Worm (Caenorhabditis elegans) whole organism, mixed stage, embryonic: ENCODE data around the gene tbx-36.

Source experiments
- M03D4.4 ChIP-seq: sonication (generic microtip); optimal IDR thresholded peaks from 2 replicates; lab custom pipeline; 2017; ENCODE audit warnings: mild to moderate bottlenecking, missing genetic modification characterization, missing compliant biosample characterization
- blmp-1 ChIP-seq: fragments of 150-350 bp; optimal IDR thresholded peaks from 2 replicates; lab custom pipeline; 2014; ENCODE audit warnings: missing biosample characterization, missing genetic modification characterization
- ceh-83 ChIP-seq: fragments of 200-800 bp; sonication (Bioruptor generic); optimal IDR thresholded peaks from 2 replicates; lab custom pipeline; 2018; ENCODE audit warnings: mild to moderate bottlenecking, missing genetic modification characterization, missing compliant biosample characterization
- ces-1 ChIP-seq: fragments of 150-350 bp; optimal IDR thresholded peaks from 2 replicates; lab custom pipeline; 2014; ENCODE audit warnings: missing biosample characterization, missing genetic modification reagents, missing genetic modification characterization
- cnd-1 ChIP-seq: fragments of 200-800 bp; sonication (Bioruptor generic); optimal IDR thresholded peaks from 2 replicates; lab custom pipeline; 2018; ENCODE audit warnings: mild to moderate bottlenecking, missing genetic modification characterization, missing compliant biosample characterization
- drap-1 ChIP-seq: fragments of 200-800 bp; sonication (Bioruptor generic); optimal IDR thresholded peaks from 3 replicates; lab custom pipeline; 2018; ENCODE audit warnings: mild to moderate bottlenecking, missing genetic modification characterization, missing compliant biosample characterization
- elt-1 ChIP-seq: sonication (generic microtip); optimal IDR thresholded peaks from 2 replicates; lab custom pipeline; 2017; ENCODE audit warnings: missing genetic modification characterization, mild to moderate bottlenecking, missing compliant biosample characterization, antibody characterized with exemption, moderate library complexity, borderline replicate concordance; ENCODE audit not compliant: insufficient read depth
- elt-3 ChIP-seq: fragments of 150-350 bp; optimal IDR thresholded peaks from 2 replicates; lab custom pipeline; 2014; ENCODE audit warnings: missing biosample characterization, missing genetic modification characterization
- flh-1 ChIP-seq: fragments of 200-800 bp; sonication (Bioruptor generic); optimal IDR thresholded peaks from 2 replicates; lab custom pipeline; 2018; ENCODE audit warnings: mild to moderate bottlenecking, missing genetic modification characterization, moderate library complexity, missing compliant biosample characterization
- ham-2 ChIP-seq: fragments of 200-800 bp; sonication (Bioruptor generic); optimal IDR thresholded peaks from 2 replicates; lab custom pipeline; 2018; ENCODE audit warnings: mild to moderate bottlenecking, missing genetic modification characterization, missing compliant biosample characterization
- hlh-1 ChIP-seq: fragments of 150-350 bp; optimal IDR thresholded peaks from 2 replicates; lab custom pipeline; 2014; ENCODE audit warnings: missing biosample characterization, missing genetic modification reagents, missing genetic modification characterization
- lin-32 ChIP-seq: fragments of 200-800 bp; sonication (Bioruptor generic); optimal IDR thresholded peaks from 2 replicates; lab custom pipeline; 2018; ENCODE audit warnings: mild to moderate bottlenecking, missing genetic modification characterization, missing compliant biosample characterization
- lsy-2 ChIP-seq: fragments of 150-350 bp; optimal IDR thresholded peaks from 2 replicates; lab custom pipeline; 2014; ENCODE audit warnings: missing biosample characterization, missing genetic modification characterization
- mep-1 ChIP-seq: fragments of 150-350 bp; optimal IDR thresholded peaks from 2 replicates; lab custom pipeline; 2017; ENCODE audit warnings: missing biosample characterization, missing genetic modification reagents, missing genetic modification characterization, inconsistent platforms
- mls-2 ChIP-seq: sonication (generic microtip); optimal IDR thresholded peaks from 2 replicates; lab custom pipeline; 2016; ENCODE audit warnings: mild to moderate bottlenecking, missing genetic modification characterization, moderate library complexity, missing compliant biosample characterization
- nhr-12 ChIP-seq: fragments of 150-350 bp; optimal IDR thresholded peaks from 2 replicates; lab custom pipeline; 2014; ENCODE audit warnings: missing biosample characterization, missing genetic modification characterization
- nhr-2 ChIP-seq: fragments of 150-350 bp; optimal IDR thresholded peaks from 2 replicates; lab custom pipeline; 2014; ENCODE audit warnings: missing biosample characterization, missing genetic modification characterization
- nhr-237 ChIP-seq: fragments of 150-350 bp; optimal IDR thresholded peaks from 2 replicates; lab custom pipeline; 2014; ENCODE audit warnings: missing biosample characterization, missing genetic modification characterization
- nhr-28 ChIP-seq: fragments of 150-350 bp; optimal IDR thresholded peaks from 2 replicates; lab custom pipeline; 2014; ENCODE audit warnings: missing biosample characterization, missing genetic modification characterization
- nhr-76 ChIP-seq: sonication (generic microtip); optimal IDR thresholded peaks from 2 replicates; lab custom pipeline; 2017; ENCODE audit warnings: missing biosample characterization, missing genetic modification characterization
- pha-4 ChIP-seq: fragments of 150-350 bp; optimal IDR thresholded peaks from 2 replicates; lab custom pipeline; 2018; ENCODE audit warnings: missing biosample characterization, missing genetic modification reagents, missing genetic modification characterization
- snpc-4 ChIP-seq: fragments of 150-350 bp; optimal IDR thresholded peaks from 2 replicates; lab custom pipeline; 2014; ENCODE audit warnings: missing biosample characterization, missing genetic modification characterization
- tbx-8 ChIP-seq: fragments of 200-800 bp; sonication (Bioruptor generic); optimal IDR thresholded peaks from 2 replicates; lab custom pipeline; 2018; ENCODE audit warnings: mild to moderate bottlenecking, missing genetic modification characterization, moderate library complexity, missing compliant biosample characterization
- unc-120 ChIP-seq: sonication (generic microtip); optimal IDR thresholded peaks from 2 replicates; lab custom pipeline; 2017; ENCODE audit warnings: missing genetic modification characterization, missing compliant biosample characterization; ENCODE audit not compliant: poor library complexity, severe bottlenecking
- unc-62 ChIP-seq: fragments of 150-350 bp; optimal IDR thresholded peaks from 2 replicates; lab custom pipeline; 2014; ENCODE audit warnings: missing biosample characterization, missing genetic modification reagents, missing genetic modification characterization
- zip-8 ChIP-seq: fragments of 150-350 bp; optimal IDR thresholded peaks from 2 replicates; lab custom pipeline; 2014; ENCODE audit warnings: missing biosample characterization, missing genetic modification characterization
- ztf-11 ChIP-seq: fragments of 150-350 bp; optimal IDR thresholded peaks from 2 replicates; lab custom pipeline; 2014; ENCODE audit warnings: missing biosample characterization, missing genetic modification characterization

Gene tbx-36

DNA sequence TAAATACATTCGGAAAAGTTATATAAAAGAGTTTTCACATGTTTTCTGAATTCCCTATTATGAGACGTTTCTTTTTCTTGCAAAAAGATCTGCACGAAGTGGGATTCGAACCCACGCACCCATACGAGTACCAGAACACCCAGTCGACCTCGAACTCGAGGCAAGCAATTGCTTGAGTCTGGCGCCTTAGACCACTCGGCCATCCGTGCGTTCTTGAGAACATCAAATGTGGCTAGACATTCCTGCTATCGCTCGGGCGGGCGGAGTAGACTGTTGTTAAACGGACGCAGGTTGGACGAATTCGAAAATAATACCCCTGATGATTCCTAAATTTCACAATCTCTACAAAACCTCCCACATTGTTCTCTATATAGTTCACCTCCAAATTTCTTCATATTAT is 22.0 kb upstream of the tbx-36 start (continued):
- TF ChIP-seq unc-120 (tag; lab: Kevin White, UChicago) = peak; percentile 33
- no peak for TF ChIP-seq nhr-12 (tag; lab: Kevin White, UChicago)
- TF ChIP-seq nhr-2 = no peak
- TF ChIP-seq mep-1 (tag; lab: Kevin White, UChicago) = no peak
- TF ChIP-seq nhr-76 (tag; lab: Kevin White, UChicago) = no peak

DNA sequence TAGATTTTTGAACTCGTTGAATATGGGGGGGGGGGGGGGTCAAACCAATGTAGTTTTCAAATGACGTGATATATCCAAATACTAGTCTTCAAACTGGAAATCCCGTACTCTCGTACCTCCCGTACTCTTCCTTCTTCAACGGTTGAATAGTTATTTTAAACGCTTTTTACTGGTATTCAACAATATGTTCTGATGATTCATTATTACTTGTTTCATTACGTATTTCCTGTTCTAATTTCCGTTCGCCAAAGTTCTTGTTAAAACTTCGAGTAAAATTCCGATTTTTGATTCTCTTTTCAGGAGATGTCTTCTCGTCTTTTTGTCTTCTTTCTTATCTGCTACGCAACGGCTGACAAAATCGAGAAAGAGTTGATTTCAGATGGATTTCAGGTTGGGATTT is 19.8 kb upstream of the tbx-36 start, which contains the start of gene nhx-9:
nhx-9 (plus strand) TSS at position 301 of the 400 bp plus-strand sequence.
- TF ChIP-seq pha-4 (tag; lab: Kevin White, UChicago) = no peak

DNA sequence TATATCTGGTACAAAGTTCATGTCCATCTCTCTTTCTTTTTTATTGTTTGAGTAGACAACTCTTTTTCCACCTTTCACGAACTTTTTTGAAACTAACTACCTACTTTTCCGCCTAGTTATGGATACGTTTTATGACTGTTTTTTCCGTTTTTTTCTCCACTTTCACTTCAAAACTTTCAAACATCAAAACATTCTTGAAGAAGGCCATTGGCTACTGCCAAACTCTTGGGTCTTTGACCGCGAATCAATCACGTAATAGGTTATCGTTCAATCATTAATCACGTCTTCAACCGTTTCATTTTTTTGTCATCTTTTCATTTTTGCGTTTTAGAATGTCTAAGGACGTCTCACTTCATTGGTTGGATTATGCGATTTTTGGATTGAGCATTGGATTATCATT is 13.3 kb upstream of the tbx-36 start, which contains the start of gene slc-5A12:
slc-5A12 (plus strand) TSS at position 333 of the 400 bp plus-strand sequence.
- TF ChIP-seq nhr-2 (no peak), lin-32 (GFP tag; lab: Kevin White, UChicago) (no peak), nhr-76 (tag; lab: Kevin White, UChicago) (no peak), hlh-1 (tag; lab: Kevin White, UChicago) (no peak), unc-62 (no peak), nhr-12 (tag; lab: Kevin White, UChicago) (no peak)

DNA sequence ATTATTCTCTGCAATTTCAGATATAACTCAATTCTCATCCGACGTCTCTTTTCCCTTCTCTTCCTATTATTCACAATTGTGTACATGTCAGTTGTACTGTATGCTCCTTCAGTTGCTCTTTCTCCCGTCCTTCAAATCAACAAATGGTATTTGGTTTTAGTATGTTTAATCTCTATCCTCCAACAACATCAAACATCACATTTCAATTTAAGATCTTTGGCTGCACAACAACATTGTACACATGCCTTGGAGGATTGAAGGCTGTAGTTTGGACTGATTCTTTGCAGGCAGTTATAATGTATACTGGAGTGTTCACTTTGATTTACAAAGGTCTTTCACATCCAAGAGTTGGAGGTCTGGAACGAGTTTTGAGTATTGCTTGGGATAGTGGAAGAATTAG is 11.8 kb upstream of the tbx-36 start:
- TF ChIP-seq pha-4 (tag; lab: Kevin White, UChicago) (no peak), lin-32 (GFP tag; lab: Kevin White, UChicago) (no peak), ham-2 (GFP tag; lab: Kevin White, UChicago) (no peak), flh-1 (GFP tag; lab: Kevin White, UChicago) (no peak), nhr-28 (tag; lab: Kevin White, UChicago) (no peak)

DNA sequence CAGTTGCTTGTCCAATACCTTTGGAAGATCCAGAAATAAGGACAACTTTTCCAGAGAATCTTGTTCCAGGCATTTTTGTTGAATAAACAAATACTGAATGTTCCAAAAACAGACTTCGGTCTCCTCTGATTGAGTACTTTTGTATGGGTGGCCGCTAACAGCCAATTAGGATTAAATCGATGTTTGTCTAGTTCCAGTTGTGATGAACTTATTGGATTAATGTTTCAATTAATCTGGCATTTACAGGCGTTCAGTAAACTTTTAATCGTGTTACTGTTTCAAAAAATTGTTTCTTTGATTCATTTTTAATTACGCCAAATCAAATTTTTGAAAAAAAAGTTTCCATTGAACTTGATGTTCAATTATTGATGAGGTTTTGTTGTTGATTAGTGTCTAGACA is 8.1 kb upstream of the tbx-36 start, which contains the start of gene ZK829.1:
ZK829.1 (minus strand) TSS at position 101 of the 400 bp plus-strand sequence.
- TF ChIP-seq pha-4 (tag; lab: Kevin White, UChicago) (no peak), hlh-1 (tag; lab: Kevin White, UChicago) (no peak), nhr-76 (tag; lab: Kevin White, UChicago) (no peak), unc-120 (tag; lab: Kevin White, UChicago) (no peak), lin-32 (GFP tag; lab: Kevin White, UChicago) (no peak), snpc-4 (no peak), mls-2 (no peak), nhr-28 (tag; lab: Kevin White, UChicago) (no peak), elt-3 (tag; lab: Kevin White, UChicago) (no peak), cnd-1 (no peak), elt-1 (tag; lab: Kevin White, UChicago) (no peak), ceh-83 (GFP tag; lab: Kevin White, UChicago) (no peak), tbx-8 (GFP tag; lab: Kevin White, UChicago) (no peak), unc-62 (no peak), M03D4.4 (tag; lab: Kevin White, UChicago) (no peak), zip-8 (tag; lab: Kevin White, UChicago) (no peak), nhr-237 (no peak), lsy-2 (tag; lab: Kevin White, UChicago) (no peak)

DNA sequence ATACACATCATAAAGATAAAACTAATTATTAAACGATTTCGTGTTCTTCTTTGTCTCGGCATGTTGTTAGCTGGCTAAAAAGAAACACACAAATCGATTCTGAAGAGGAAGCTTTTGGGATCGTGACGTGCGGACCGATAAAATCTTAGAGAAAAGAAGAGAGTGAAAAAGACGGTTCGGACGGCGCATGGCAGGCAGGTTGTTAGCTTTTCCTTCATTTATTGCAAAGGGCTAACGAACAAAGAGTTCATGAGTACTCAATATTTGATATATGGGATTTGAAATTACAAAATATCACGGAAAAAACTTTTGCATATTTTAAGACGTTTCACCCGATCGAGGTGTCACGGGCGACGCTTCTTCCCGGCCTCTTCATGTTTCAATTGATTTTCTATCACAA is 4.7 kb upstream of the tbx-36 start, which contains the start of gene ZK829.3:
ZK829.3 (minus strand) TSS at position 101 of the 400 bp plus-strand sequence.
- TF ChIP-seq M03D4.4 (tag; lab: Kevin White, UChicago) = no peak
- TF ChIP-seq mep-1 (tag; lab: Kevin White, UChicago) = no peak
- TF ChIP-seq hlh-1 (tag; lab: Kevin White, UChicago) = no peak
- TF ChIP-seq nhr-2 = no peak
- TF ChIP-seq nhr-237 = no peak
- TF ChIP-seq nhr-76 (tag; lab: Kevin White, UChicago) = no peak
- TF ChIP-seq ztf-11 (tag; lab: Kevin White, UChicago) = no peak
- TF ChIP-seq ces-1 = no peak
- TF ChIP-seq drap-1 (GFP tag; lab: Kevin White, UChicago) = no peak
- no peak for TF ChIP-seq ham-2 (GFP tag; lab: Kevin White, UChicago)
- TF ChIP-seq blmp-1 = no peak
- no peak for TF ChIP-seq elt-3 (tag; lab: Kevin White, UChicago)
